Fruit fly (Drosophila melanogaster): ENCODE results near the gene CG5916.

DNA sequence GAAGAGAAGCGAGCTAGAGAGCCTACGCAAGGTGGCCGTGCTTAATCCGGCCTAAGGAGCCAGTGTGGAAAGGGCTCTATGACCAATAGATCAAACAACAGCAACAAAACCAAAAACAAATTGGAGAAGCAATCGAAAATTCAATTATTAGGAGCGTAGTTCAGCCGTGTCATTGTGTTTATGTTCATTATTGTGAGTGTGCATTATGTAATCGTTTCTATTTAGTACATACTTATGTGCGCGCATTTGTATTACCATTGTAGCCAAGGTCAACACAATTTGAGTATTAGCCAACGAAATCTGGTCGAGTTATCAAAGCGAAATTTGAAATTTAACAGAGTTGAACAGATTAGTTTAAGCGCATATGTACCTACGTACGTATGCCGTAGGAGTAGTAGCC is 1.9 kb downstream of the CG5916 start:
- no peak for TF ChIP-seq fkh (GFP tag; optimal IDR thresholded peaks at IDR 0.05)
- TF ChIP-seq OdsH (GFP tag; optimal IDR thresholded peaks at IDR 0.05): no peak
- no peak for TF ChIP-seq Blimp-1 (GFP tag; optimal IDR thresholded peaks at IDR 0.05)
- no peak for TF ChIP-seq CG31627 (GFP tag; optimal IDR thresholded peaks at IDR 0.05)
- no peak for TF ChIP-seq cyc (GFP tag; optimal IDR thresholded peaks at IDR 0.05)
- no peak for TF ChIP-seq CG8319 (GFP tag; optimal IDR thresholded peaks at IDR 0.05)
- TF ChIP-seq Met (GFP tag; optimal IDR thresholded peaks at IDR 0.05): no peak
